Worm (Caenorhabditis elegans) whole organism, L2 larva: Measurements from ENCODE around the gene madd-3.

ENCODE experiments used
- nhr-237 ChIP-seq: fragments of 150-350 bp; optimal IDR thresholded peaks from 2 replicates; lab custom pipeline; 2014; ENCODE audit warnings: missing biosample characterization, missing genetic modification characterization
- nhr-77 ChIP-seq: fragments of 150-350 bp; optimal IDR thresholded peaks from 2 replicates; lab custom pipeline; 2014; ENCODE audit warnings: missing biosample characterization, missing genetic modification characterization

- TF ChIP-seq nhr-77 (tag; lab: Kevin White, UChicago): no peak
- TF ChIP-seq nhr-237 (tag; lab: Kevin White, UChicago): no peak
Observed at ce11 chrX:14309656-14310055, 13.2 kb upstream of the madd-3 start.
